Fruit fly (Drosophila melanogaster) whole organism, adult: Measurements from ENCODE around the gene kibra.

Experiments used
- CG12768 ChIP-seq: fragments of 200-800 bp; sonication (Bioruptor generic); optimal IDR thresholded peaks from 2 replicates; lab custom pipeline; 2017; ENCODE audit warnings: missing biosample characterization, missing genetic modification characterization, mild to moderate bottlenecking, moderate library complexity, missing genetic modification reagents
- CG33017 ChIP-seq: fragments of 200-800 bp; sonication (Bioruptor generic); optimal IDR thresholded peaks from 2 replicates; lab custom pipeline; 2018; ENCODE audit warnings: missing biosample characterization, mild to moderate bottlenecking, missing genetic modification characterization, moderate library complexity
- CG5204 ChIP-seq: fragments of 200-800 bp; sonication (Bioruptor generic); optimal IDR thresholded peaks from 2 replicates; lab custom pipeline; 2016; ENCODE audit warnings: missing biosample characterization, missing genetic modification characterization
- CG7045 ChIP-seq: fragments of 200-800 bp; sonication (Bioruptor generic); optimal IDR thresholded peaks from 2 replicates; lab custom pipeline; 2017; ENCODE audit warnings: missing biosample characterization, mild to moderate bottlenecking, missing genetic modification characterization
- CG7101 ChIP-seq: fragments of 200-800 bp; sonication (Bioruptor generic); optimal IDR thresholded peaks from 2 replicates; lab custom pipeline; 2018; ENCODE audit warnings: missing biosample characterization, mild to moderate bottlenecking, missing genetic modification characterization, moderate library complexity
- Mnt ChIP-seq: fragments of 200-800 bp; sonication (Bioruptor generic); optimal IDR thresholded peaks from 2 replicates; lab custom pipeline; 2016; ENCODE audit warnings: missing biosample characterization, mild to moderate bottlenecking, missing genetic modification characterization
- bab1 ChIP-seq: fragments of 200-800 bp; sonication (Bioruptor generic); optimal IDR thresholded peaks from 3 replicates; lab custom pipeline; 2019; ENCODE audit warnings: missing biosample characterization, mild to moderate bottlenecking, missing genetic modification characterization, moderate library complexity
- kay ChIP-seq: fragments of 200-800 bp; sonication (Bioruptor generic); peaks from one replicate; lab custom pipeline; 2016; ENCODE audit warnings: missing biosample characterization, missing genetic modification characterization, borderline replicate concordance
- pad ChIP-seq: fragments of 200-800 bp; sonication (Bioruptor generic); optimal IDR thresholded peaks from 3 replicates; lab custom pipeline; 2017; ENCODE audit warnings: missing biosample characterization, missing genetic modification characterization, mild to moderate bottlenecking, moderate library complexity, missing genetic modification reagents
- tj ChIP-seq: fragments of 200-800 bp; sonication (Bioruptor generic); optimal IDR thresholded peaks from 3 replicates; lab custom pipeline; 2017; ENCODE audit warnings: missing biosample characterization, mild to moderate bottlenecking, missing genetic modification characterization, moderate library complexity

- TF ChIP-seq bab1 (GFP tag; lab: Kevin White, UChicago) (no peak), CG5204 (GFP tag; lab: Kevin White, UChicago) (no peak), CG7045 (GFP tag; lab: Kevin White, UChicago) (no peak), kay (GFP tag; lab: Kevin White, UChicago) (no peak), Mnt (GFP tag; lab: Kevin White, UChicago) (no peak), pad (GFP tag; lab: Kevin White, UChicago) (no peak), CG33017 (tag; lab: Kevin White, UChicago) (no peak), CG12768 (GFP tag; lab: Kevin White, UChicago) (no peak), tj (GFP tag; lab: Kevin White, UChicago) (no peak), CG7101 (no peak)
These were observed 51.1 kb downstream of the kibra start for dm6 chr3R:14672915-14673314.
